Fruit fly (Drosophila melanogaster): Measurements from ENCODE around the gene CG17258.
A peak's percentile ranks its signal among the peaks of the same experiment; 100 is the strongest.

The CG17258 gene

DNA sequence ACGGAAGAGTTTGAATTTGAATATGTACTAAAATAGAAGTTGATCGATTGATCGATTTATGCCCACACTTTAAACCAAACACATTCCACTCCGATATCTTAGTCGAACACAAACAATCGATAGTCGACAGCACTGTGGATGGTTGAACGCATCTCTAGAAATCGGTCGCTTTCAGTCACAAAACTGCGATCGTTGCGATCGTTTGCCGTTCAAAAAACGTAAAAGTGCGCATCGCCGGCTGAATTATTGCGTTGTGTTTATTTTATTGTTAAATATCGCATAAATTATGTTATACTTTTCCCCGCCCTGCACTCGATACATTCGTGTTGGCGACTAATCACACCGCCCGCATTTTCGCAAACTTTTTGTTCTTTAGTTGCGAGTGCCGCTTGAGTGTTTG is 36.0 kb downstream of the CG17258 start, which contains the start of gene Ccdc85 (continued):
- TF ChIP-seq BEAF-32 (GFP tag; optimal IDR thresholded peaks at IDR 0.05) (peak; percentile 84), CG10565 (GFP tag; optimal IDR thresholded peaks at IDR 0.05) (no peak), row (GFP tag; IDR thresholded peaks at IDR 0.05) (peak; percentile 21; the same call in 1 of the 3 replicates), Stat92E (GFP tag; optimal IDR thresholded peaks at IDR 0.05) (peak in 1 of 3 experiments; percentile 41), tap (tag; optimal IDR thresholded peaks at IDR 0.05) (no peak), CG8924 (tag; optimal IDR thresholded peaks at IDR 0.05) (peak; percentile 51), CG1603 (tag; optimal IDR thresholded peaks at IDR 0.05) (peak; percentile 76), chn (GFP tag; optimal IDR thresholded peaks at IDR 0.05) (no peak), CG11093 (GFP tag; IDR thresholded peaks at IDR 0.05) (no peak), CG3995 (GFP tag; optimal IDR thresholded peaks at IDR 0.05) (peak; percentile 93), CG17186 (GFP tag; optimal IDR thresholded peaks at IDR 0.05) (peak; percentile 43), CG13775 (GFP tag; optimal IDR thresholded peaks at IDR 0.05) (no peak), CG32767 (GFP tag; IDR thresholded peaks at IDR 0.05) (no peak), Awh (GFP tag; IDR thresholded peaks at IDR 0.05) (no peak)

DNA sequence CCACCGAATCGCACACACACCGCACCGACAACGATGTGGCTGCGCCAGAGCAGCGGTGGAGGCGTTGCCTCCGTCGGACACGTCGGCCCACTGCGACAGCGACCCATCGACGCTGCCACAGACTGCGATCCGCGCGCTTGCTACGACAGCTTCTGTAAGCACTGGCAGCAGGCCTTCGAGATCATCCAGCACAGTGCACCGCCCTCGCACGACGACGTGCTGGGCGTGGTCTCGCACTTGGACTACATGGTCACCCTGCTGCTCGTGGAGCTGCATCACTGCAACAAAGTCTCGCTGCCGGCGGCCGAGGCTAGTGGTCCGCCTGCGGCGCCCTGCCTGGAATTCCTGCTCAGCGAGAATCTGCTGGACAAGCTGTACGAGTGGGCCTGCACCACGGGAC is 41.4 kb downstream of the CG17258 start:
- TF ChIP-seq zf30C (GFP tag; optimal IDR thresholded peaks at IDR 0.05) (no peak), odd (GFP tag; optimal IDR thresholded peaks at IDR 0.05) (no peak), CG16779 (GFP tag; IDR thresholded peaks at IDR 0.05) (no peak), CG8478 (optimal IDR thresholded peaks at IDR 0.05) (peak; percentile 82), toy (GFP tag; IDR thresholded peaks at IDR 0.05) (0 out of 2 replicates have a peak, but pooled peaks have one; percentile 20), CG12391 (tag; optimal IDR thresholded peaks at IDR 0.05) (no peak), Awh (GFP tag; IDR thresholded peaks at IDR 0.05) (peak; percentile 52; the same call in 1 of the 2 replicates), MBD-R2 (GFP tag; IDR thresholded peaks at IDR 0.05) (no peak), CG17385 (GFP tag; optimal IDR thresholded peaks at IDR 0.05) (no peak), knrl (GFP tag; IDR thresholded peaks at IDR 0.05; ENCODE audit: partially characterized antibody) (no peak), CG7357 (GFP tag; IDR thresholded peaks at IDR 0.05) (0 out of 3 replicates have a peak, but pooled peaks have one; percentile 15), CG10462 (GFP tag; optimal IDR thresholded peaks at IDR 0.05) (no peak), HmgD (GFP tag; optimal IDR thresholded peaks at IDR 0.05) (no peak), CG6765 (GFP tag; optimal IDR thresholded peaks at IDR 0.05) (no peak), Hmr (GFP tag; optimal IDR thresholded peaks at IDR 0.05) (no peak), sqz (GFP tag; optimal IDR thresholded peaks at IDR 0.05) (no peak), CG11093 (GFP tag; IDR thresholded peaks at IDR 0.05) (0 out of 3 replicates have a peak, but pooled peaks have one; percentile 21), Scr (GFP tag; IDR thresholded peaks at IDR 0.05; ENCODE audit: partially characterized antibody) (no peak), CG9215 (GFP tag; IDR thresholded peaks at IDR 0.05) (no peak), her (GFP tag; optimal IDR thresholded peaks at IDR 0.05) (no peak), crc (GFP tag; optimal IDR thresholded peaks at IDR 0.05) (no peak), CG15073 (GFP tag; optimal IDR thresholded peaks at IDR 0.05) (no peak), Dbx (GFP tag; IDR thresholded peaks at IDR 0.05) (peak; percentile 22; the same call in 1 of the 3 replicates), croc (GFP tag; conservative IDR thresholded peaks at IDR 0.05) (no peak), Med (GFP tag) (peak; percentile 44)

DNA sequence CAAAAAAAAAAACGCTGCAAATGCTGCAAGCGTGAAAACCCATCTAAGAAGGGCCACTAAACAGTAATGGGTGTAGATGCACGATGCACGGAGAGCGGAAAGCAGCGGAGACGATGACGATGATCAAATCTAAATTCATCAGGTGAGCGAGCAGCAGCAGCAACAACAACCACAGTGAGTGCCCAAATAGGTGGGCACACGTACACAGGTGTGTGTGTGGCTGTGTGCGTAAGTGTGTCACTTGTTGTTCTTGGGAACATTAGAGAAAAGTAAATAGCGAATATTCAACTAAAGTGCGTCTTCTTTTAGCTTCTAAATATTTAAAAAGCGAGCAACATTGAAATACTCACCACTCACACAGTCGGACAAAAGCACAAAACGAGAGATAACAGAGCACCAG is 41.9 kb downstream of the CG17258 start:
- TF ChIP-seq CG5245 (GFP tag; optimal IDR thresholded peaks at IDR 0.05) (no peak), Poxn (GFP tag; IDR thresholded peaks at IDR 0.05) (no peak), CG33557 (GFP tag; optimal IDR thresholded peaks at IDR 0.05) (no peak), dm (GFP tag; optimal IDR thresholded peaks at IDR 0.05) (no peak), mam (GFP tag; optimal IDR thresholded peaks at IDR 0.05) (no peak), CG32772 (GFP tag; IDR thresholded peaks at IDR 0.05) (no peak), stwl (tag; optimal IDR thresholded peaks at IDR 0.05) (no peak), CG2202 (tag; optimal IDR thresholded peaks at IDR 0.05) (no peak), gsb (GFP tag; IDR thresholded peaks at IDR 0.05) (no peak), CG2199 (GFP tag; IDR thresholded peaks at IDR 0.05) (no peak), HLHmδ (GFP tag; optimal IDR thresholded peaks at IDR 0.05) (no peak), CG8281 (tag; optimal IDR thresholded peaks at IDR 0.05) (no peak), sob (GFP tag; IDR thresholded peaks at IDR 0.05) (no peak), jing (GFP tag; optimal IDR thresholded peaks at IDR 0.05) (no peak), CG13296 (GFP tag; optimal IDR thresholded peaks at IDR 0.05) (peak; percentile 14)
